Worm (Caenorhabditis elegans): ENCODE measurements around the gene K11D12.7.

Gene K11D12.7

DNA sequence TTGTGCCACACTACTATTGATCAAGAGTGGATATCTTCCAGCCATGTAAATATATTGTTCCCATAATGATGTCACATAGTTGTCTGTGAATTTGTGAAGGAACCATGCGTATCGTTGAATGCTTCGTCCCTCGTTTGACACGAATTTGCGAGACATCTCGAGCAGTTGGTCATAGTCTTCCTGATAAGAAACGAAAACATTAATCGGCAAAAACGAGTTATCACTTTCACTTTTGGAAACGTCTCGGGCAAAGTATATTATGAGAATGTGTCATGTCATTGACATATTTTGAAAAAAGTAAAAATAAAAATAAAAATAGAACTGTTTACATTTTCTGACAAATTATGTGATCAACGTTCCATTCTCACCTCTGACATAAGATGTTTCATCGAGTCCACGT, 9.8 kb downstream of the K11D12.7 start:
- no peak for TF ChIP-seq ztf-4 (tag; optimal IDR thresholded peaks at IDR 0.05)
- TF ChIP-seq ceh-63 (GFP tag; optimal IDR thresholded peaks at IDR 0.05): no peak
- TF ChIP-seq nhr-90 (tag; optimal IDR thresholded peaks at IDR 0.05; ENCODE audit: poor library complexity): no peak
- TF ChIP-seq nhr-237 (tag; optimal IDR thresholded peaks at IDR 0.05): no peak
- no peak for TF ChIP-seq aly-2 (tag; optimal IDR thresholded peaks at IDR 0.05)
- TF ChIP-seq nhr-12 (tag; optimal IDR thresholded peaks at IDR 0.05): no peak
- no peak for TF ChIP-seq nhr-84 (tag; optimal IDR thresholded peaks at IDR 0.05)
- TF ChIP-seq lin-14 (GFP tag; optimal IDR thresholded peaks at IDR 0.05): peak; percentile 11
- no peak for TF ChIP-seq alr-1 (tag; optimal IDR thresholded peaks at IDR 0.05; ENCODE audit: borderline replicate concordance)
- peak; percentile 72 for TF ChIP-seq elt-2 (tag; optimal IDR thresholded peaks at IDR 0.05)
- TF ChIP-seq skn-1 (tag; optimal IDR thresholded peaks at IDR 0.05): no peak
- no peak for TF ChIP-seq nhr-11 (tag; optimal IDR thresholded peaks at IDR 0.05)
- no peak for TF ChIP-seq nhr-76 (tag; optimal IDR thresholded peaks at IDR 0.05)
- no peak for TF ChIP-seq unc-30 (tag; optimal IDR thresholded peaks at IDR 0.05)
- no peak for TF ChIP-seq lin-15B (tag; optimal IDR thresholded peaks at IDR 0.05)
- peak; percentile 47 for TF ChIP-seq blmp-1 (tag; optimal IDR thresholded peaks at IDR 0.05)

DNA sequence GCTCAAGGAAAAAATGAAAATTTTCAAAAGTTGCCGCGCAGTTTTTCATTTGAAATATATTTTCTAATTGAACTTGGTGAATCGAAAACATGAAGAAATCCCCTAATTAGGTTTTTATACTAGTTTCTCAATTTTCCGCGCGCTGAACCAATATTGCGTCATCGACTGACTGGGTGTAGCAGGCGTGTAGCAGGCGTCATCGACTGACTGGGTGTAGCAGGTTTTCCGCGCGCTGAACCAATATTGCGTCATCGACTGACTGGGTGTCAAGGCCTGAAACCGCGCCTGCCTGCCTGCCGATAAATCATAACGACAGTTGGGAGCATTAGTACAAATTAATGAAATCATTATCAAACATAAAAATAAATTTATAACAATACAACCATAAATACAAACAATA, 12.9 kb downstream of the K11D12.7 start:
- no peak for TF ChIP-seq fkh-4 (tag; optimal IDR thresholded peaks at IDR 0.05; ENCODE audit: borderline replicate concordance)
- no peak for TF ChIP-seq ceh-63 (GFP tag; optimal IDR thresholded peaks at IDR 0.05)
- no peak for TF ChIP-seq zag-1 (tag; optimal IDR thresholded peaks at IDR 0.05)
- TF ChIP-seq nhr-237 (tag; optimal IDR thresholded peaks at IDR 0.05): no peak
- TF ChIP-seq lin-39 (tag; optimal IDR thresholded peaks at IDR 0.05): no peak
- no peak for TF ChIP-seq vab-15 (tag; optimal IDR thresholded peaks at IDR 0.05)
- TF ChIP-seq sup-37 (GFP tag; optimal IDR thresholded peaks at IDR 0.05): no peak
- no peak for TF ChIP-seq Y116A8C.19 (tag; optimal IDR thresholded peaks at IDR 0.05; ENCODE audit: borderline replicate concordance)
- TF ChIP-seq nhr-19 (GFP tag; conservative IDR thresholded peaks at IDR 0.05): no peak
- no peak for TF ChIP-seq ets-5 (GFP tag; IDR thresholded peaks at IDR 0.05)
- no peak for TF ChIP-seq nhr-85 (tag)
- no peak for TF ChIP-seq unc-130 (tag; optimal IDR thresholded peaks at IDR 0.05)
- no peak for TF ChIP-seq dpl-1 (GFP tag; optimal IDR thresholded peaks at IDR 0.05)
- no peak for TF ChIP-seq C34B4.2 (tag; optimal IDR thresholded peaks at IDR 0.05)
- no peak for TF ChIP-seq tlp-1 (tag; optimal IDR thresholded peaks at IDR 0.05)

DNA sequence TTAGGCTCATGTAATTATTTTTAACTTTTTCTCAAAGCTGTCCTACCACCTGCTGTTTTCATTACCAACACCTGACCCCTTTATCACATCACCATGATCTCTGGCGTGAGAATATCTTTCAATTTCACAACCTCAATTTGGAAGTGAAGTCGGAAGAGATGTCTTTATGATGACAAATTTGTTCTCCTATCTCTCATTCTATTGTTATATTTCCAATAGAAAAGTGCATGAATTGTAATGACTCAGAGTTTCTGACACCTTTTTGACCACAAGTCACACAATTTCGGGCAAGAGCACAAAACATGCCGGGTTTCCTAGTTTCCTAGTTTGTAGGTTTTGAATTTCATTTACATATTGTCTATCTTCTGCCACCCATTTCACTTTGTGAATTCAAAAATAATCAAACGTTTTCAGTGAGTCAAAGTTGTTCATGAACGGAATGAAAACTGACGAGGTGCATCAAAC, 17.4 kb downstream of the K11D12.7 start, which contains the start of gene srr-4:
TSS of gene srr-4 (plus strand) at position 415 of the 465 bp plus-strand sequence.
- TF ChIP-seq blmp-1 (tag; optimal IDR thresholded peaks at IDR 0.05) (no peak), nhr-71 (tag; optimal IDR thresholded peaks at IDR 0.05) (peak; percentile 20), dsc-1 (tag; optimal IDR thresholded peaks at IDR 0.05) (no peak), fkh-8 (tag; optimal IDR thresholded peaks at IDR 0.05) (peak; percentile 13), nhr-85 (tag) (no peak), lin-14 (GFP tag; optimal IDR thresholded peaks at IDR 0.05) (no peak), C34B4.2 (tag; optimal IDR thresholded peaks at IDR 0.05) (no peak), skn-1 (tag; optimal IDR thresholded peaks at IDR 0.05) (peak; percentile 79), nhr-11 (tag; optimal IDR thresholded peaks at IDR 0.05) (no peak), ztf-11 (tag; optimal IDR thresholded peaks at IDR 0.05) (no peak)

DNA sequence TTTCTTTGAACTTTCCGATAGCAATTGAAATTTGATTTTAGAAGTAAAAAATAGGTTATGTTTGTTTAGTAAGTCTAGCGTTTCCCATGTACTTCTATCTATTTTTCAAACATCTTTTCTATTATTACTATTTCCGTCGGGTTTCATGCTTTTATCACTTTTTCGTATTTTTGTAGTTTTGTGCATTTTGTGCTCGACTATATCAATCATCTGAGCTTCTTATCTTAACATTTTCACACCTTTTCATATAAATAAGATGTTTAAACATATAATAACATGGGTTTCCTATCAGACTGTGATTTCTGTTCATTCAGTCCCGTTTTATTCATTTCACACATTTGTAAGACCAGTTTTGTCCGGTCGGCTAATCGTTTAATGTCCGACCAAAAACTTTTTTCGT, 18.2 kb downstream of the K11D12.7 start:
- TF ChIP-seq efl-1 (optimal IDR thresholded peaks at IDR 0.05) (no peak), efl-1 (GFP tag; optimal IDR thresholded peaks at IDR 0.05 in 1 of 2) (no peak), C16A3.4 (tag; optimal IDR thresholded peaks at IDR 0.05) (no peak), efl-3 (GFP tag; optimal IDR thresholded peaks at IDR 0.05) (no peak), unc-30 (tag; optimal IDR thresholded peaks at IDR 0.05) (no peak), ama-1 (optimal IDR thresholded peaks at IDR 0.05) (no peak), ceh-90 (tag; optimal IDR thresholded peaks at IDR 0.05) (no peak), lin-14 (GFP tag; optimal IDR thresholded peaks at IDR 0.05) (no peak), pax-3 (tag; optimal IDR thresholded peaks at IDR 0.05) (no peak), lin-13 (GFP tag; optimal IDR thresholded peaks at IDR 0.05) (no peak), zag-1 (tag; optimal IDR thresholded peaks at IDR 0.05) (no peak), fkh-10 (GFP tag; optimal IDR thresholded peaks at IDR 0.05) (no peak), mef-2 (tag; optimal IDR thresholded peaks at IDR 0.05) (no peak), rnt-1 (tag; optimal IDR thresholded peaks at IDR 0.05) (no peak), elt-2 (tag; optimal IDR thresholded peaks at IDR 0.05) (peak; percentile 92), ceh-8 (GFP tag; optimal IDR thresholded peaks at IDR 0.05) (no peak), jun-1 (tag; optimal IDR thresholded peaks at IDR 0.05) (peak; percentile 20), ces-1 (GFP tag; optimal IDR thresholded peaks at IDR 0.05) (no peak), C34B4.2 (tag; optimal IDR thresholded peaks at IDR 0.05) (no peak), irx-1 (tag; optimal IDR thresholded peaks at IDR 0.05) (no peak), snpc-4 (tag; optimal IDR thresholded peaks at IDR 0.05) (no peak), nhr-28 (tag; optimal IDR thresholded peaks at IDR 0.05) (no peak)

Data from whole organism, L1 larva.